Fruit fly (Drosophila melanogaster): Measurements from ENCODE around the gene Fbp1.

The Fbp1 gene

dm6 chr3L:14097941-14098545, at the start of gene Fbp1:
Fbp1 (minus strand) TSS chr3L:14098053.
- TF ChIP-seq toe (GFP tag; optimal IDR thresholded peaks at IDR 0.05), result no peak
- no peak for TF ChIP-seq tj (GFP tag; optimal IDR thresholded peaks at IDR 0.05)
- no peak for TF ChIP-seq bab1 (GFP tag; optimal IDR thresholded peaks at IDR 0.05)
- TF ChIP-seq CG14711 (tag; optimal IDR thresholded peaks at IDR 0.05), result no peak
- no peak for TF ChIP-seq CG12768 (GFP tag; optimal IDR thresholded peaks at IDR 0.05)
- TF ChIP-seq cic (GFP tag; optimal IDR thresholded peaks at IDR 0.05), result no peak
- no peak for TF ChIP-seq CG7045 (GFP tag; optimal IDR thresholded peaks at IDR 0.05)
- no peak for TF ChIP-seq Hr96 (GFP tag; optimal IDR thresholded peaks at IDR 0.05)
- no peak for TF ChIP-seq Clk (GFP tag; optimal IDR thresholded peaks at IDR 0.05)
- TF ChIP-seq ovo (GFP tag; optimal IDR thresholded peaks at IDR 0.05), result no peak
- TF ChIP-seq cnc (optimal IDR thresholded peaks at IDR 0.05), result no peak
- TF ChIP-seq kay (GFP tag; ENCODE audit: borderline replicate concordance), result no peak
- TF ChIP-seq pad (GFP tag; optimal IDR thresholded peaks at IDR 0.05), result no peak

dm6 chr3L:14146386-14146785, 48.5 kb upstream of the Fbp1 start:
- TF ChIP-seq cnc (optimal IDR thresholded peaks at IDR 0.05) (no peak), bab1 (GFP tag; optimal IDR thresholded peaks at IDR 0.05) (no peak), toe (GFP tag; optimal IDR thresholded peaks at IDR 0.05) (no peak), tj (GFP tag; optimal IDR thresholded peaks at IDR 0.05) (no peak), CG12768 (GFP tag; optimal IDR thresholded peaks at IDR 0.05) (no peak), ovo (GFP tag; optimal IDR thresholded peaks at IDR 0.05) (no peak), Mnt (GFP tag; optimal IDR thresholded peaks at IDR 0.05) (no peak), CG5204 (GFP tag; optimal IDR thresholded peaks at IDR 0.05) (no peak), CG14711 (tag; optimal IDR thresholded peaks at IDR 0.05) (no peak), CG7045 (GFP tag; optimal IDR thresholded peaks at IDR 0.05) (no peak), CG1620 (GFP tag; optimal IDR thresholded peaks at IDR 0.05) (no peak), CG11617 (GFP tag; optimal IDR thresholded peaks at IDR 0.05) (no peak), CG33017 (tag; optimal IDR thresholded peaks at IDR 0.05) (no peak), Crg-1 (GFP tag; optimal IDR thresholded peaks at IDR 0.05) (no peak), kay (GFP tag; ENCODE audit: borderline replicate concordance) (no peak), cic (GFP tag; optimal IDR thresholded peaks at IDR 0.05) (no peak), CG7101 (tag; optimal IDR thresholded peaks at IDR 0.05) (no peak), Clk (GFP tag; optimal IDR thresholded peaks at IDR 0.05) (no peak)

- TF ChIP-seq Mnt (GFP tag; optimal IDR thresholded peaks at IDR 0.05) (no peak), pad (GFP tag; optimal IDR thresholded peaks at IDR 0.05) (no peak), CG33017 (tag; optimal IDR thresholded peaks at IDR 0.05) (no peak), CG7101 (tag; optimal IDR thresholded peaks at IDR 0.05) (no peak), CG1620 (GFP tag; optimal IDR thresholded peaks at IDR 0.05) (no peak), kay (GFP tag; ENCODE audit: borderline replicate concordance) (no peak), CG11617 (GFP tag; optimal IDR thresholded peaks at IDR 0.05) (no peak), CG5204 (GFP tag; optimal IDR thresholded peaks at IDR 0.05) (no peak), tj (GFP tag; optimal IDR thresholded peaks at IDR 0.05) (no peak), Clk (GFP tag; optimal IDR thresholded peaks at IDR 0.05) (no peak)
Observed at dm6 chr3L:14145666-14146314, 47.9 kb upstream of the Fbp1 start.

- no peak for TF ChIP-seq tj (GFP tag; optimal IDR thresholded peaks at IDR 0.05)
- no peak for TF ChIP-seq bab1 (GFP tag; optimal IDR thresholded peaks at IDR 0.05)
- TF ChIP-seq CG7101 (tag; optimal IDR thresholded peaks at IDR 0.05), result no peak
Observed at dm6 chr3L:14135496-14135895, 37.6 kb upstream of the Fbp1 start.

- no peak for TF ChIP-seq CG1620 (GFP tag; optimal IDR thresholded peaks at IDR 0.05)
- no peak for TF ChIP-seq tj (GFP tag; optimal IDR thresholded peaks at IDR 0.05)
- no peak for TF ChIP-seq cnc (optimal IDR thresholded peaks at IDR 0.05)
- TF ChIP-seq CG7045 (GFP tag; optimal IDR thresholded peaks at IDR 0.05), result no peak
- no peak for TF ChIP-seq CG7101 (tag; optimal IDR thresholded peaks at IDR 0.05)
- TF ChIP-seq toe (GFP tag; optimal IDR thresholded peaks at IDR 0.05), result no peak
- no peak for TF ChIP-seq Hr96 (GFP tag; optimal IDR thresholded peaks at IDR 0.05)
- no peak for TF ChIP-seq CG11617 (GFP tag; optimal IDR thresholded peaks at IDR 0.05)
- no peak for TF ChIP-seq CG5204 (GFP tag; optimal IDR thresholded peaks at IDR 0.05)
- TF ChIP-seq kay (GFP tag; ENCODE audit: borderline replicate concordance), result no peak
- TF ChIP-seq pad (GFP tag; optimal IDR thresholded peaks at IDR 0.05), result no peak
Observed at dm6 chr3L:14132848-14133392, 35.1 kb upstream of the Fbp1 start.

dm6 chr3L:14131274-14131989, 33.6 kb upstream of the Fbp1 start, which contains the start of gene Sox21b:
Sox21b (minus strand) TSS chr3L:14131324.
- TF ChIP-seq cnc (optimal IDR thresholded peaks at IDR 0.05), result no peak
- TF ChIP-seq CG7101 (tag; optimal IDR thresholded peaks at IDR 0.05), result no peak
- TF ChIP-seq toe (GFP tag; optimal IDR thresholded peaks at IDR 0.05), result no peak
- no peak for TF ChIP-seq cic (GFP tag; optimal IDR thresholded peaks at IDR 0.05)
- peak; percentile 76 for TF ChIP-seq pad (GFP tag; optimal IDR thresholded peaks at IDR 0.05)
- TF ChIP-seq CG1620 (GFP tag; optimal IDR thresholded peaks at IDR 0.05), result no peak
- no peak for TF ChIP-seq bab1 (GFP tag; optimal IDR thresholded peaks at IDR 0.05)
- TF ChIP-seq ovo (GFP tag; optimal IDR thresholded peaks at IDR 0.05), result no peak
- no peak for TF ChIP-seq Crg-1 (GFP tag; optimal IDR thresholded peaks at IDR 0.05)
- TF ChIP-seq CG12768 (GFP tag; optimal IDR thresholded peaks at IDR 0.05), result no peak
- peak; percentile 11 for TF ChIP-seq CG7045 (GFP tag; optimal IDR thresholded peaks at IDR 0.05)
- no peak for TF ChIP-seq CG14711 (tag; optimal IDR thresholded peaks at IDR 0.05)
- no peak for TF ChIP-seq Clk (GFP tag; optimal IDR thresholded peaks at IDR 0.05)
- TF ChIP-seq CG5204 (GFP tag; optimal IDR thresholded peaks at IDR 0.05), result no peak
- peak; percentile 22 for TF ChIP-seq Hr96 (GFP tag; optimal IDR thresholded peaks at IDR 0.05)
- no peak for TF ChIP-seq CG11617 (GFP tag; optimal IDR thresholded peaks at IDR 0.05)
- TF ChIP-seq CG33017 (tag; optimal IDR thresholded peaks at IDR 0.05), result no peak
- no peak for TF ChIP-seq Mnt (GFP tag; optimal IDR thresholded peaks at IDR 0.05)
- TF ChIP-seq kay (GFP tag; ENCODE audit: borderline replicate concordance), result no peak
- peak; percentile 34 for TF ChIP-seq tj (GFP tag; optimal IDR thresholded peaks at IDR 0.05)

Measured in whole organism, adult.